Worm (Caenorhabditis elegans) whole organism, L4 larva: ENCODE data around the gene obr-3.

Experiments
- F37D6.2 ChIP-seq: sonication (generic microtip); optimal IDR thresholded peaks from 2 replicates; lab custom pipeline; 2016; ENCODE audit warnings: mild to moderate bottlenecking, missing genetic modification characterization, missing compliant biosample characterization
- T20F7.1 ChIP-seq: fragments of 200-800 bp; sonication (Bioruptor generic); optimal IDR thresholded peaks from 2 replicates; lab custom pipeline; 2018; ENCODE audit warnings: mild to moderate bottlenecking, missing genetic modification characterization, missing compliant biosample characterization
- Y5F2A.4 ChIP-seq: fragments of 200-800 bp; sonication (Bioruptor generic); optimal IDR thresholded peaks from 2 replicates; lab custom pipeline; 2018; ENCODE audit warnings: mild to moderate bottlenecking, missing genetic modification characterization, missing compliant biosample characterization
- Y75B8A.6 ChIP-seq: fragments of 200-800 bp; sonication (Bioruptor generic); IDR thresholded peaks from 2 replicates; pipeline ENCODE4 v1.3.6; 2022; ENCODE audit warnings: missing genetic modification reagents, missing genetic modification characterization, missing compliant biosample characterization
- ZK546.5 ChIP-seq, 2 experiments: sonication (generic microtip); optimal IDR thresholded peaks; 2 replicates each; lab custom pipeline; 2017; ENCODE audit warnings: missing biosample characterization in 2 of 2, missing genetic modification characterization in 2 of 2
- ama-1 ChIP-seq: fragments of 150-350 bp; optimal IDR thresholded peaks from 2 replicates; lab custom pipeline; 2014; ENCODE audit warnings: inconsistent platforms, mixed read lengths
- arid-1 ChIP-seq: fragments of 200-800 bp; sonication (Bioruptor generic); conservative IDR thresholded peaks from 2 replicates; pipeline ENCODE4 v1.3.6; 2022; ENCODE audit warnings: missing genetic modification reagents, missing genetic modification characterization, missing compliant biosample characterization
- ceh-20 ChIP-seq: fragments of 200-800 bp; sonication (Bioruptor generic); IDR thresholded peaks from 2 replicates; pipeline ENCODE4 v1.3.6; 2022; ENCODE audit warnings: missing genetic modification reagents, missing genetic modification characterization, missing compliant biosample characterization
- ceh-32 ChIP-seq: sonication (generic microtip); optimal IDR thresholded peaks from 2 replicates; lab custom pipeline; 2016; ENCODE audit warnings: mild to moderate bottlenecking, missing genetic modification characterization, missing compliant biosample characterization; ENCODE audit not compliant: poor library complexity
- ceh-44 ChIP-seq: fragments of 200-800 bp; sonication (Bioruptor generic); IDR thresholded peaks from 2 replicates; pipeline ENCODE4 v1.3.6; 2022; ENCODE audit warnings: missing genetic modification reagents, missing genetic modification characterization, missing compliant biosample characterization
- ceh-62 ChIP-seq: sonication (generic microtip); optimal IDR thresholded peaks from 2 replicates; lab custom pipeline; 2017; ENCODE audit warnings: missing biosample characterization, missing genetic modification characterization
- daf-16 ChIP-seq, 3 experiments: sonication (generic microtip); optimal IDR thresholded peaks; 2 replicates each; lab custom pipeline; 2016 to 2017; ENCODE audit warnings: missing genetic modification characterization in 3 of 3, missing genetic modification reagents in 3 of 3, mild to moderate bottlenecking in 2 of 3, missing compliant biosample characterization in 2 of 3, missing biosample characterization in 1 of 3, moderate library complexity in 1 of 3
- dmd-6 ChIP-seq: fragments of 200-800 bp; sonication (Bioruptor generic); IDR thresholded peaks from 2 replicates; pipeline ENCODE4 v1.3.6; 2022; ENCODE audit warnings: missing genetic modification reagents, missing genetic modification characterization, missing compliant biosample characterization
- duxl-1 ChIP-seq: sonication (generic microtip); optimal IDR thresholded peaks from 2 replicates; lab custom pipeline; 2016; ENCODE audit warnings: mild to moderate bottlenecking, missing genetic modification characterization, moderate library complexity, missing compliant biosample characterization; ENCODE audit not compliant: poor library complexity
- dve-1 ChIP-seq: sonication (generic microtip); optimal IDR thresholded peaks from 2 replicates; lab custom pipeline; 2017; ENCODE audit warnings: antibody characterized with exemption, mild to moderate bottlenecking, missing genetic modification characterization, missing compliant biosample characterization; ENCODE audit not compliant: insufficient read depth
- fkh-10 ChIP-seq: fragments of 150-350 bp; optimal IDR thresholded peaks from 2 replicates; lab custom pipeline; 2014; ENCODE audit warnings: missing biosample characterization, missing genetic modification reagents, missing genetic modification characterization
- hif-1 ChIP-seq, 2 experiments: sonication (generic microtip); optimal IDR thresholded peaks; 2 replicates each; lab custom pipeline; 2016 to 2017; ENCODE audit warnings: missing compliant biosample characterization in 2 of 2, missing genetic modification characterization in 2 of 2, missing genetic modification reagents in 2 of 2, missing genotype in 2 of 2, mild to moderate bottlenecking in 1 of 2
- hlh-11 ChIP-seq: fragments of 200-800 bp; sonication (Bioruptor generic); optimal IDR thresholded peaks from 2 replicates; lab custom pipeline; 2018; ENCODE audit warnings: mild to moderate bottlenecking, missing genetic modification characterization, missing compliant biosample characterization
- lin-1 ChIP-seq: fragments of 200-800 bp; sonication (Bioruptor generic); IDR thresholded peaks from 2 replicates; pipeline ENCODE4 v1.3.6; 2022; ENCODE audit warnings: missing genetic modification reagents, missing genetic modification characterization, missing compliant biosample characterization
- lin-39 ChIP-seq: fragments of 150-350 bp; optimal IDR thresholded peaks from 2 replicates; lab custom pipeline; 2014; ENCODE audit warnings: missing biosample characterization, missing genetic modification reagents, missing genetic modification characterization
- lir-3 ChIP-seq: sonication (generic microtip); optimal IDR thresholded peaks from 2 replicates; lab custom pipeline; 2016; ENCODE audit warnings: mild to moderate bottlenecking, missing genetic modification characterization, missing compliant biosample characterization
- lsy-2 ChIP-seq, 2 experiments: fragments of 150-350 bp in 1 of 2; sonication (generic microtip) in 1 of 2; optimal IDR thresholded peaks; 2 replicates each; lab custom pipeline; 2014 to 2017; ENCODE audit warnings: missing biosample characterization in 2 of 2, missing genetic modification characterization in 2 of 2
- mdl-1 ChIP-seq, 2 experiments: fragments of 150-350 bp in 1 of 2; sonication (generic microtip) in 1 of 2; optimal IDR thresholded peaks; 2 replicates each; lab custom pipeline; 2014 to 2017; ENCODE audit warnings: missing biosample characterization in 2 of 2, missing genetic modification characterization in 2 of 2
- mes-2 ChIP-seq: sonication (generic microtip); optimal IDR thresholded peaks from 2 replicates; lab custom pipeline; 2016; ENCODE audit warnings: missing genotype, mild to moderate bottlenecking, missing genetic modification characterization, missing compliant biosample characterization; ENCODE audit not compliant: poor library complexity, severe bottlenecking
- mxl-3 ChIP-seq: fragments of 200-800 bp; sonication (Bioruptor generic); optimal IDR thresholded peaks from 2 replicates; lab custom pipeline; 2018; ENCODE audit warnings: mild to moderate bottlenecking, missing genetic modification characterization, missing compliant biosample characterization
- nhr-102 ChIP-seq: sonication (generic microtip); optimal IDR thresholded peaks from 2 replicates; lab custom pipeline; 2016; ENCODE audit warnings: mild to moderate bottlenecking, missing genetic modification characterization, moderate library complexity, missing compliant biosample characterization
- nhr-28 ChIP-seq: fragments of 150-350 bp; optimal IDR thresholded peaks from 2 replicates; lab custom pipeline; 2014; ENCODE audit warnings: missing biosample characterization, missing genetic modification characterization
- nhr-48 ChIP-seq: sonication (generic microtip); optimal IDR thresholded peaks from 2 replicates; lab custom pipeline; 2016; ENCODE audit warnings: mild to moderate bottlenecking, missing genetic modification characterization, missing compliant biosample characterization
- nhr-77 ChIP-seq: fragments of 150-350 bp; optimal IDR thresholded peaks from 2 replicates; lab custom pipeline; 2014; ENCODE audit warnings: missing biosample characterization, missing genetic modification characterization
- php-3 ChIP-seq: fragments of 200-800 bp; sonication (Bioruptor generic); IDR thresholded peaks from 2 replicates; pipeline ENCODE4 v1.3.6; 2022; ENCODE audit warnings: missing genetic modification reagents, missing genetic modification characterization, missing compliant biosample characterization
- pqm-1 ChIP-seq: sonication (generic microtip); optimal IDR thresholded peaks from 2 replicates; lab custom pipeline; 2017; ENCODE audit warnings: missing biosample characterization, missing genetic modification characterization
- skn-1 ChIP-seq: fragments of 150-350 bp; optimal IDR thresholded peaks from 2 replicates; lab custom pipeline; 2014; ENCODE audit warnings: missing biosample characterization, missing genetic modification characterization
- snpc-1.2 ChIP-seq: fragments of 200-800 bp; sonication (Bioruptor generic); IDR thresholded peaks from 2 replicates; pipeline ENCODE4 v1.3.6; 2022; ENCODE audit warnings: missing genetic modification reagents, missing genetic modification characterization, missing compliant biosample characterization
- tra-1 ChIP-seq: fragments of 200-800 bp; sonication (Bioruptor generic); IDR thresholded peaks from 2 replicates; pipeline ENCODE4 v1.3.6; 2022; ENCODE audit warnings: missing genetic modification reagents, missing genetic modification characterization, missing compliant biosample characterization
- unc-39 ChIP-seq: sonication (generic microtip); optimal IDR thresholded peaks from 2 replicates; lab custom pipeline; 2017; ENCODE audit warnings: missing biosample characterization, missing genetic modification characterization
- unc-62 ChIP-seq, 3 experiments: fragments of 150-350 bp in 1 of 3; sonication (generic microtip); optimal IDR thresholded peaks in 2 of 3; peaks in 1 of 3; 1 replicate in 1 of 3; 2 replicates in 2 of 3; lab custom pipeline; 2014 to 2017; ENCODE audit warnings: missing biosample characterization in 3 of 3, missing genetic modification characterization in 3 of 3, missing genetic modification reagents in 3 of 3, missing genotype in 1 of 3
- zag-1 ChIP-seq: fragments of 150-350 bp; optimal IDR thresholded peaks from 2 replicates; lab custom pipeline; 2014; ENCODE audit warnings: missing biosample characterization, missing genetic modification characterization
- zip-11 ChIP-seq: fragments of 200-800 bp; sonication (Bioruptor generic); IDR thresholded peaks from 2 replicates; pipeline ENCODE4 v1.3.6; 2022; ENCODE audit warnings: missing genetic modification characterization, missing compliant biosample characterization
- ztf-7 ChIP-seq: fragments of 150-350 bp; optimal IDR thresholded peaks from 2 replicates; lab custom pipeline; 2014; ENCODE audit warnings: missing biosample characterization, missing genetic modification characterization

obr-3 gene

DNA sequence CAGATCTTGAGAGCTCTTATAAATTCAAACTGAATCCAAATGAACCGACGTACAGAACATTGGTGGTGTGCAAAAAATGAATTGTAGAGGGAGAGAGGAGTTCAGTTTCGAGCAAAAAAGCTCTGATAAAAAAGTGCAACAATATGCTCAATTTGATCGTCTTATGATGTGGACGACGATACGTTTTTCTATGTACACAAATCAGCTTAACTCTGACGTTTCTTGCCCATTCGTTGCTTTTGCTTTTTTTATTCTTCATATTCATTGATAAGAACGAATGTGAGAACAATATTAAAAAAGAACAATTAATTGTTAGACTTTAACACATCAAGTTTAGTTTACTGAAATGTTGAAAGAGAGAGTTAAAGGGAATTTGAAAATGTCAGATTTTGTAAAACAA, 35.5 kb downstream of the obr-3 start (continued):
- TF ChIP-seq nhr-28 (peak; percentile 64), ama-1 (lab: Kevin White, UChicago) (no peak), mxl-3 (no peak), zag-1 (tag; lab: Kevin White, UChicago) (no peak), F37D6.2 (tag; lab: Kevin White, UChicago) (no peak), ceh-20 (no peak), dve-1 (tag; lab: Kevin White, UChicago) (peak; percentile 25), Y5F2A.4 (GFP tag; lab: Kevin White, UChicago) (no peak), lin-1 (GFP tag; lab: Robert Waterston, UW) (no peak), tra-1 (GFP tag; lab: Robert Waterston, UW) (no peak), unc-62 (GFP tag; optimal IDR thresholded peaks at IDR 0.05 in 1 of 2; lab: Kevin White, UChicago) (peak in 1 of 2 experiments; percentile 9), unc-62 (tag; optimal IDR thresholded peaks at IDR 0.05; lab: Kevin White, UChicago) (no peak), lin-39 (no peak), unc-39 (no peak), ZK546.5 (tag; optimal IDR thresholded peaks at IDR 0.05; lab: Kevin White, UChicago) (no peak), dmd-6 (GFP tag; lab: Robert Waterston, UW) (peak; percentile 76), lsy-2 (tag; optimal IDR thresholded peaks at IDR 0.05; lab: Kevin White, UChicago) (no peak), duxl-1 (tag; lab: Kevin White, UChicago) (no peak), ztf-7 (tag; lab: Kevin White, UChicago) (no peak), fkh-10 (no peak)

DNA sequence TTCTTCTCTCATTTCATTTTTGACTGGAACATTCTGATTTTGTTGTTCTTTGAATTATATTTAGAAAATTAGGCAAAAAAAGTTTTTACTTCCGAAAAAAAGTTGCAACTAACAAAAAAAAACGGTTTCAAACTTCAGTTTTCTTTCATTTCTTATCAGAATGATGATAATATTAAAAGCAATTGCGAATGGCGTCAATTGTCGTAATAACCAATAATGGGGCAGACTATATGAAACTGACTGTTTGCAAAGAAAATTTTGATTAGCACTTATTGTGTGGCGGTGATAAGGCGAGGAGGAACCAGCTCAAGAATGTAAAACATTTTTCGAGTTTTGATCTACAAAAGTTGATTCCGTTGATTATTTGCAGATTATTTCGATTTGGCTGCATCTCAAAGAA, 36.9 kb downstream of the obr-3 start:
- no peak for TF ChIP-seq lir-3
- TF ChIP-seq dmd-6 (GFP tag; lab: Robert Waterston, UW): peak; percentile 86
- peak in 1 of 2 experiments; percentile 13 for TF ChIP-seq mdl-1 (tag; optimal IDR thresholded peaks at IDR 0.05; lab: Kevin White, UChicago)
- TF ChIP-seq php-3 (GFP tag; lab: Robert Waterston, UW): peak; percentile 67
- no peak for TF ChIP-seq Y75B8A.6 (GFP tag; lab: Robert Waterston, UW)
- TF ChIP-seq ceh-32 (tag; lab: Kevin White, UChicago): no peak
- no peak for TF ChIP-seq ceh-62 (tag; lab: Kevin White, UChicago)
- TF ChIP-seq nhr-77 (tag; lab: Kevin White, UChicago): peak; percentile 71
- TF ChIP-seq daf-16 (GFP tag; optimal IDR thresholded peaks at IDR 0.05; lab: Kevin White, UChicago): no peak
- peak; percentile 59 for TF ChIP-seq daf-16 (tag; optimal IDR thresholded peaks at IDR 0.05; lab: Kevin White, UChicago)
- peak; percentile 25 for TF ChIP-seq nhr-48 (tag; lab: Kevin White, UChicago)
- no peak for TF ChIP-seq zip-11 (GFP tag; lab: Robert Waterston, UW)
- TF ChIP-seq hif-1 (tag; optimal IDR thresholded peaks at IDR 0.05; lab: Kevin White, UChicago): no peak
- no peak for TF ChIP-seq snpc-1.2 (GFP tag; lab: Robert Waterston, UW)
- no peak for TF ChIP-seq T20F7.1
- no peak for TF ChIP-seq nhr-102
- no peak for TF ChIP-seq ceh-44 (GFP tag; lab: Robert Waterston, UW)
- no peak for TF ChIP-seq Y5F2A.4 (GFP tag; lab: Kevin White, UChicago)
- TF ChIP-seq mes-2: peak; percentile 27
- no peak for TF ChIP-seq arid-1
- peak; percentile 63 for TF ChIP-seq dve-1 (tag; lab: Kevin White, UChicago)
- TF ChIP-seq skn-1 (tag; lab: Kevin White, UChicago): no peak
- TF ChIP-seq pqm-1 (tag; lab: Kevin White, UChicago): peak; percentile 93
- TF ChIP-seq unc-39: no peak
- no peak for TF ChIP-seq mxl-3
- peak; percentile 78 for TF ChIP-seq nhr-28
- TF ChIP-seq hlh-11 (tag; lab: Kevin White, UChicago): peak; percentile 55
